Fruit fly (Drosophila melanogaster) whole organism, embryonic: ENCODE results near the gene hry.

Experiments
- CG10267 ChIP-seq: fragments of 200-800 bp; sonication (Bioruptor generic); optimal IDR thresholded peaks from 2 replicates; lab custom pipeline; 2018; ENCODE audit warnings: missing biosample characterization, mild to moderate bottlenecking, missing genetic modification characterization, moderate library complexity
- CG10565 ChIP-seq: fragments of 200-800 bp; sonication (Bioruptor generic); optimal IDR thresholded peaks from 3 replicates; lab custom pipeline; 2016; ENCODE audit warnings: missing biosample characterization, mild to moderate bottlenecking, missing genetic modification characterization
- CG13424 ChIP-seq: fragments of 200-800 bp; sonication (Bioruptor generic); optimal IDR thresholded peaks from 2 replicates; lab custom pipeline; 2019; ENCODE audit warnings: missing biosample characterization, mild to moderate bottlenecking, missing genetic modification characterization, moderate library complexity
- CG14014 ChIP-seq: fragments of 200-800 bp; sonication (Bioruptor generic); IDR thresholded peaks from 2 replicates; pipeline ENCODE4 v1.3.6; 2022; ENCODE audit warnings: missing biosample characterization, missing genetic modification characterization
- CG15073 ChIP-seq: fragments of 200-800 bp; sonication (Bioruptor generic); optimal IDR thresholded peaks from 2 replicates; lab custom pipeline; 2016; ENCODE audit warnings: missing biosample characterization, missing genetic modification characterization
- CG2875 ChIP-seq: fragments of 200-800 bp; sonication (Bioruptor generic); optimal IDR thresholded peaks from 2 replicates; lab custom pipeline; 2017; ENCODE audit warnings: missing biosample characterization, mild to moderate bottlenecking, missing genetic modification characterization, missing genetic modification reagents
- CG32532 ChIP-seq: fragments of 200-800 bp; sonication (Bioruptor generic); IDR thresholded peaks from 2 replicates; pipeline ENCODE4 v1.3.6; 2022; ENCODE audit warnings: missing biosample characterization, missing genetic modification characterization
- CG3281 ChIP-seq: fragments of 200-800 bp; sonication (Bioruptor generic); optimal IDR thresholded peaks from 3 replicates; lab custom pipeline; 2017; ENCODE audit warnings: missing biosample characterization, mild to moderate bottlenecking, missing genetic modification characterization
- CG3847 ChIP-seq: fragments of 200-800 bp; sonication (Bioruptor generic); IDR thresholded peaks from 2 replicates; pipeline ENCODE4 v1.3.6; 2022; ENCODE audit warnings: missing biosample characterization, missing genetic modification characterization
- CG4404 ChIP-seq: fragments of 200-800 bp; sonication (Bioruptor generic); IDR thresholded peaks from 2 replicates; pipeline ENCODE4 v1.3.6; 2022; ENCODE audit warnings: missing biosample characterization, missing genetic modification characterization
- CG6689 ChIP-seq: fragments of 200-800 bp; sonication (Bioruptor generic); IDR thresholded peaks from 2 replicates; pipeline ENCODE4 v1.3.6; 2022; ENCODE audit warnings: missing biosample characterization, missing genetic modification characterization
- CG6854 ChIP-seq: fragments of 200-800 bp; sonication (Bioruptor generic); optimal IDR thresholded peaks from 3 replicates; lab custom pipeline; 2017; ENCODE audit warnings: missing biosample characterization, mild to moderate bottlenecking, missing genetic modification characterization
- CG7357 ChIP-seq: fragments of 200-800 bp; sonication (Bioruptor generic); IDR thresholded peaks from 3 replicates; pipeline ENCODE4 v1.3.6; 2022; ENCODE audit warnings: missing biosample characterization, missing genetic modification characterization
- CG7963 ChIP-seq: fragments of 200-800 bp; sonication (Bioruptor generic); IDR thresholded peaks from 3 replicates; pipeline ENCODE4 v1.3.6; 2022; ENCODE audit warnings: missing biosample characterization, missing genetic modification characterization; ENCODE audit not compliant: partially characterized antibody
- CG8089 ChIP-seq: fragments of 200-800 bp; sonication (Bioruptor generic); optimal IDR thresholded peaks from 3 replicates; lab custom pipeline; 2016; ENCODE audit warnings: missing biosample characterization, missing genetic modification characterization
- CG8290 ChIP-seq, 3 experiments: fragments of 200-800 bp; sonication (Bioruptor generic); optimal IDR thresholded peaks; 2 replicates each; lab custom pipeline; 2016 to 2019; ENCODE audit warnings: missing biosample characterization in 3 of 3, missing genetic modification characterization in 3 of 3, mild to moderate bottlenecking in 2 of 3, moderate library complexity in 1 of 3
- CG8765 ChIP-seq: fragments of 200-800 bp; sonication (Bioruptor generic); IDR thresholded peaks from 2 replicates; pipeline ENCODE4 v1.3.6; 2022; ENCODE audit warnings: missing biosample characterization, missing genetic modification characterization
- CG8944 ChIP-seq: fragments of 200-800 bp; sonication (Bioruptor generic); optimal IDR thresholded peaks from 3 replicates; lab custom pipeline; 2016; ENCODE audit warnings: missing biosample characterization, missing genetic modification characterization
- Dip2 ChIP-seq: fragments of 200-800 bp; sonication (Bioruptor generic); IDR thresholded peaks from 2 replicates; pipeline ENCODE4 v1.3.6; 2022; ENCODE audit warnings: missing biosample characterization, missing genetic modification characterization
- HLH54F ChIP-seq: fragments of 200-800 bp; sonication (Bioruptor generic); optimal IDR thresholded peaks from 3 replicates; lab custom pipeline; 2016; ENCODE audit warnings: missing biosample characterization, missing genetic modification characterization
- Hmx ChIP-seq: fragments of 200-800 bp; sonication (Bioruptor generic); optimal IDR thresholded peaks from 2 replicates; lab custom pipeline; 2016; ENCODE audit warnings: missing biosample characterization, missing genetic modification characterization
- Jarid2 ChIP-seq: fragments of 200-800 bp; sonication (Bioruptor generic); optimal IDR thresholded peaks from 3 replicates; lab custom pipeline; 2017; ENCODE audit warnings: mild to moderate bottlenecking, missing biosample characterization, missing genetic modification reagents, missing genetic modification characterization
- Lhr ChIP-seq: fragments of 200-800 bp; sonication (Bioruptor generic); optimal IDR thresholded peaks from 3 replicates; lab custom pipeline; 2017; ENCODE audit warnings: mild to moderate bottlenecking, missing biosample characterization, missing genetic modification reagents, missing genetic modification characterization
- Nf-YA ChIP-seq: fragments of 200-800 bp; sonication (Bioruptor generic); IDR thresholded peaks from 2 replicates; pipeline ENCODE4 v1.3.6; 2022; ENCODE audit warnings: missing biosample characterization, missing genetic modification characterization
- Nf-YC ChIP-seq: fragments of 200-800 bp; optimal IDR thresholded peaks from 3 replicates; lab custom pipeline; 2019; ENCODE audit warnings: missing biosample characterization, mild to moderate bottlenecking, missing genetic modification characterization, moderate library complexity
- Rfx ChIP-seq: fragments of 200-800 bp; sonication (Bioruptor generic); IDR thresholded peaks from 2 replicates; pipeline ENCODE4 v1.3.6; 2022; ENCODE audit warnings: missing biosample characterization, missing genetic modification characterization
- Taf1 ChIP-seq: fragments of 200-800 bp; sonication (Bioruptor generic); IDR thresholded peaks from 2 replicates; pipeline ENCODE4 v1.3.6; 2022; ENCODE audit warnings: missing biosample characterization, missing genetic modification characterization
- Trl ChIP-seq, 3 experiments: fragments of >200 bp in 2 of 3; fragments of 200-800 bp in 1 of 3; sonication (Bioruptor generic) in 1 of 3; optimal IDR thresholded peaks; 2 replicates in 1 of 3; 3 replicates in 2 of 3; lab custom pipeline; 2016 to 2017; ENCODE audit warnings: missing biosample characterization in 1 of 3, missing genetic modification characterization in 1 of 3
- al ChIP-seq: fragments of 200-800 bp; sonication (Bioruptor generic); IDR thresholded peaks from 2 replicates; pipeline ENCODE4 v1.3.6; 2022; ENCODE audit warnings: missing biosample characterization, missing genetic modification characterization
- btn ChIP-seq: fragments of 200-800 bp; sonication (Bioruptor generic); optimal IDR thresholded peaks from 2 replicates; lab custom pipeline; 2016; ENCODE audit warnings: missing biosample characterization, missing genetic modification characterization
- cg ChIP-seq: fragments of 200-800 bp; sonication (Bioruptor generic); optimal IDR thresholded peaks from 3 replicates; lab custom pipeline; 2019; ENCODE audit warnings: missing biosample characterization, mild to moderate bottlenecking, missing genetic modification characterization, moderate library complexity
- dan ChIP-seq: fragments of 200-800 bp; sonication (Bioruptor generic); IDR thresholded peaks from 2 replicates; pipeline ENCODE4 v1.3.6; 2022; ENCODE audit warnings: missing biosample characterization, missing genetic modification characterization
- dysf ChIP-seq: fragments of 200-800 bp; sonication (Bioruptor generic); IDR thresholded peaks from 3 replicates; pipeline ENCODE4 v1.3.6; 2022; ENCODE audit warnings: missing biosample characterization, missing genetic modification characterization
- ems ChIP-seq: fragments of 200-800 bp; sonication (Bioruptor generic); optimal IDR thresholded peaks from 3 replicates; lab custom pipeline; 2016; ENCODE audit warnings: missing biosample characterization, missing genetic modification characterization
- fd3F ChIP-seq: fragments of 200-800 bp; sonication (Bioruptor generic); optimal IDR thresholded peaks from 2 replicates; lab custom pipeline; 2018; ENCODE audit warnings: missing biosample characterization, mild to moderate bottlenecking, missing genetic modification characterization, moderate library complexity
- gem ChIP-seq: fragments of 200-800 bp; sonication (Bioruptor generic); optimal IDR thresholded peaks from 2 replicates; lab custom pipeline; 2019; ENCODE audit warnings: missing biosample characterization, mild to moderate bottlenecking, missing genetic modification characterization, moderate library complexity
- gsb ChIP-seq: fragments of 200-800 bp; sonication (Bioruptor generic); IDR thresholded peaks from 2 replicates; pipeline ENCODE4 v1.3.6; 2022; ENCODE audit warnings: missing biosample characterization, missing genetic modification characterization
- hkb ChIP-seq, 2 experiments: fragments of 200-800 bp in 1 of 2; fragments of >200 bp in 1 of 2; sonication (Bioruptor generic) in 1 of 2; IDR thresholded peaks in 1 of 2; optimal IDR thresholded peaks in 1 of 2; 2 replicates each; pipeline versions ENCODE4 v1.3.6 to Lab custom; 2017 to 2022; ENCODE audit warnings: missing biosample characterization in 1 of 2, missing genetic modification characterization in 1 of 2
- inv ChIP-seq: fragments of 200-800 bp; sonication (Bioruptor generic); IDR thresholded peaks from 2 replicates; pipeline ENCODE4 v1.3.6; 2022; ENCODE audit warnings: missing biosample characterization, missing genetic modification characterization; ENCODE audit not compliant: partially characterized antibody
- jigr1 ChIP-seq: fragments of 200-800 bp; sonication (Bioruptor generic); IDR thresholded peaks from 3 replicates; pipeline ENCODE4 v1.3.6; 2022; ENCODE audit warnings: missing biosample characterization, missing genetic modification characterization
- lmd ChIP-seq: fragments of 200-800 bp; sonication (Bioruptor generic); IDR thresholded peaks from 2 replicates; pipeline ENCODE4 v1.3.6; 2022; ENCODE audit warnings: missing biosample characterization, missing genetic modification characterization
- sens-2 ChIP-seq: fragments of 200-800 bp; sonication (Bioruptor generic); IDR thresholded peaks from 2 replicates; pipeline ENCODE4 v1.3.6; 2022; ENCODE audit warnings: missing biosample characterization, missing genetic modification characterization
- tup ChIP-seq: fragments of 200-800 bp; sonication (Bioruptor generic); optimal IDR thresholded peaks from 2 replicates; lab custom pipeline; 2016; ENCODE audit warnings: missing biosample characterization, mild to moderate bottlenecking, missing genetic modification characterization, moderate library complexity
- tx ChIP-seq: fragments of 200-800 bp; sonication (Bioruptor generic); optimal IDR thresholded peaks from 2 replicates; lab custom pipeline; 2016; ENCODE audit warnings: missing biosample characterization, missing genetic modification characterization
- usp ChIP-seq: fragments of >200 bp; optimal IDR thresholded peaks from 2 replicates; lab custom pipeline; 2017; ENCODE audit warnings: missing biosample characterization, missing genetic modification characterization
- zen ChIP-seq: fragments of 200-800 bp; sonication (Bioruptor generic); optimal IDR thresholded peaks from 3 replicates; lab custom pipeline; 2018; ENCODE audit warnings: missing biosample characterization, mild to moderate bottlenecking, missing genetic modification characterization, moderate library complexity

The hry gene

dm6 chr3L:8691891-8692874 is 16.6 kb downstream of the hry start (continued):
- peak; percentile 30 for TF ChIP-seq cg (GFP tag; lab: Kevin White, UChicago)
- peak; percentile 56 for TF ChIP-seq CG3281 (GFP tag; lab: Kevin White, UChicago)
- TF ChIP-seq CG15073 (GFP tag; lab: Kevin White, UChicago): no peak
- TF ChIP-seq CG2875 (GFP tag; lab: Kevin White, UChicago): no peak
- TF ChIP-seq zen (tag; lab: Kevin White, UChicago): no peak
- no peak for TF ChIP-seq tx (GFP tag; lab: Kevin White, UChicago)
- no peak for TF ChIP-seq CG8944 (GFP tag; lab: Kevin White, UChicago)
- TF ChIP-seq Nf-YC (tag; lab: Kevin White, UChicago): peak; percentile 47
- TF ChIP-seq CG7357 (GFP tag; lab: Robert Waterston, UW): no peak
- no peak for TF ChIP-seq Trl (optimal IDR thresholded peaks at IDR 0.05; lab: Kevin White, UChicago)
- no peak for TF ChIP-seq Trl (GFP tag; optimal IDR thresholded peaks at IDR 0.05; lab: Kevin White, UChicago)
- peak; percentile 45 for TF ChIP-seq CG10267 (tag; lab: Kevin White, UChicago)
- peak; percentile 47; the same call in 1 of the 2 replicates for TF ChIP-seq CG32532 (GFP tag; lab: Robert Waterston, UW)
- TF ChIP-seq CG10565 (GFP tag; lab: Kevin White, UChicago): no peak
- TF ChIP-seq Dip2 (GFP tag; lab: Robert Waterston, UW): no peak
- no peak for TF ChIP-seq ems (GFP tag; lab: Kevin White, UChicago)
- TF ChIP-seq Taf1: no peak
- peak; percentile 76 for TF ChIP-seq gem
- no peak for TF ChIP-seq dan (GFP tag; lab: Robert Waterston, UW)
- TF ChIP-seq lmd (GFP tag; lab: Robert Waterston, UW): no peak; the same call in none of the 2 replicates
- TF ChIP-seq fd3F (GFP tag; lab: Kevin White, UChicago): no peak
- TF ChIP-seq inv (GFP tag; lab: Robert Waterston, UW): no peak
- no peak for TF ChIP-seq Nf-YA (GFP tag; lab: Robert Waterston, UW)
- no peak for TF ChIP-seq CG7963 (GFP tag; lab: Robert Waterston, UW)
- TF ChIP-seq Rfx (GFP tag; lab: Robert Waterston, UW): peak; percentile 11; the same call in 1 of the 2 replicates
- no peak for TF ChIP-seq gsb (GFP tag; lab: Robert Waterston, UW)
- TF ChIP-seq jigr1: no peak
- no peak for TF ChIP-seq hkb (optimal IDR thresholded peaks at IDR 0.05; lab: Kevin White, UChicago)
- TF ChIP-seq hkb (GFP tag; IDR thresholded peaks at IDR 0.05; lab: Robert Waterston, UW): no peak

dm6 chr3L:8693558-8694502 is 18.3 kb downstream of the hry start:
- TF ChIP-seq CG4404: no peak
- TF ChIP-seq Hmx (GFP tag; lab: Kevin White, UChicago): no peak
- TF ChIP-seq CG8290 (GFP tag; optimal IDR thresholded peaks at IDR 0.05; lab: Kevin White, UChicago): no peak
- TF ChIP-seq CG8290 (tag; optimal IDR thresholded peaks at IDR 0.05; lab: Kevin White, UChicago): peak in 1 of 2 experiments; percentile 45
- no peak for TF ChIP-seq Jarid2 (GFP tag; lab: Kevin White, UChicago)
- TF ChIP-seq btn (GFP tag; lab: Kevin White, UChicago): no peak
- TF ChIP-seq HLH54F: no peak
- TF ChIP-seq dysf (GFP tag; lab: Robert Waterston, UW): no peak
- no peak for TF ChIP-seq tup (GFP tag; lab: Kevin White, UChicago)
- TF ChIP-seq CG8089 (GFP tag; lab: Kevin White, UChicago): no peak
- TF ChIP-seq Lhr: no peak
- TF ChIP-seq CG8765: no peak
- TF ChIP-seq sens-2 (GFP tag; lab: Robert Waterston, UW): no peak
- TF ChIP-seq CG3847 (GFP tag; lab: Robert Waterston, UW): no peak
- TF ChIP-seq CG14014 (GFP tag; lab: Robert Waterston, UW): no peak
- TF ChIP-seq CG13424: no peak
- TF ChIP-seq CG6689 (GFP tag; lab: Robert Waterston, UW): no peak
- no peak for TF ChIP-seq al (GFP tag; lab: Robert Waterston, UW)
- no peak for TF ChIP-seq usp (GFP tag; lab: Kevin White, UChicago)
- TF ChIP-seq CG6854 (GFP tag; lab: Kevin White, UChicago): no peak
